Fruit fly (Drosophila melanogaster) whole organism, embryonic: ENCODE data around the gene Atg14.

Experiments
- CG10274 ChIP-seq: fragments of 200-800 bp; sonication (Bioruptor generic); optimal IDR thresholded peaks from 3 replicates; lab custom pipeline; 2017; ENCODE audit warnings: missing biosample characterization, mild to moderate bottlenecking, missing genetic modification characterization
- CG11398 ChIP-seq: fragments of 200-800 bp; sonication (Bioruptor generic); optimal IDR thresholded peaks from 2 replicates; lab custom pipeline; 2016; ENCODE audit warnings: missing biosample characterization, missing genetic modification characterization
- CG11723 ChIP-seq: fragments of 200-800 bp; sonication (Bioruptor generic); optimal IDR thresholded peaks from 2 replicates; lab custom pipeline; 2017; ENCODE audit warnings: missing biosample characterization, mild to moderate bottlenecking, missing genetic modification characterization
- CG12299 ChIP-seq: fragments of 200-800 bp; sonication (Bioruptor generic); optimal IDR thresholded peaks from 2 replicates; lab custom pipeline; 2018; ENCODE audit warnings: missing biosample characterization, mild to moderate bottlenecking, missing genetic modification characterization
- CG13123 ChIP-seq: fragments of 200-800 bp; sonication (Bioruptor generic); optimal IDR thresholded peaks from 2 replicates; lab custom pipeline; 2016; ENCODE audit warnings: missing biosample characterization, missing genetic modification characterization
- CG1529 ChIP-seq: fragments of 200-800 bp; sonication (Bioruptor generic); optimal IDR thresholded peaks from 3 replicates; lab custom pipeline; 2018; ENCODE audit warnings: missing biosample characterization, missing genetic modification characterization
- CG15514 ChIP-seq: fragments of 200-800 bp; sonication (Bioruptor generic); optimal IDR thresholded peaks from 3 replicates; lab custom pipeline; 2017; ENCODE audit warnings: missing biosample characterization, missing genetic modification characterization, mild to moderate bottlenecking, moderate library complexity, missing genetic modification reagents
- CG15601 ChIP-seq: fragments of 200-800 bp; sonication (Bioruptor generic); optimal IDR thresholded peaks from 3 replicates; lab custom pipeline; 2019; ENCODE audit warnings: missing biosample characterization, mild to moderate bottlenecking, missing genetic modification characterization, moderate library complexity
- CG16813 ChIP-seq: fragments of 200-800 bp; sonication (Bioruptor generic); IDR thresholded peaks from 3 replicates; pipeline ENCODE4 v1.3.6; 2022; ENCODE audit warnings: missing biosample characterization, missing genetic modification characterization; ENCODE audit not compliant: partially characterized antibody
- CG17829 ChIP-seq: fragments of 200-800 bp; optimal IDR thresholded peaks from 2 replicates; lab custom pipeline; 2019; ENCODE audit warnings: missing biosample characterization, mild to moderate bottlenecking, missing genetic modification characterization, moderate library complexity
- CG2712 ChIP-seq: fragments of 200-800 bp; optimal IDR thresholded peaks from 3 replicates; lab custom pipeline; 2019; ENCODE audit warnings: missing biosample characterization, mild to moderate bottlenecking, missing genetic modification characterization, moderate library complexity
- CG30431 ChIP-seq: fragments of 200-800 bp; sonication (Bioruptor generic); optimal IDR thresholded peaks from 2 replicates; lab custom pipeline; 2017; ENCODE audit warnings: missing biosample characterization, missing genetic modification characterization
- CG3065 ChIP-seq: fragments of 200-800 bp; sonication (Bioruptor generic); optimal IDR thresholded peaks from 2 replicates; lab custom pipeline; 2016; ENCODE audit warnings: missing biosample characterization, missing genetic modification characterization
- CG32532 ChIP-seq: fragments of 200-800 bp; sonication (Bioruptor generic); IDR thresholded peaks from 2 replicates; pipeline ENCODE4 v1.3.6; 2022; ENCODE audit warnings: missing biosample characterization, missing genetic modification characterization
- CG33557 ChIP-seq: fragments of 200-800 bp; sonication (Bioruptor generic); optimal IDR thresholded peaks from 2 replicates; lab custom pipeline; 2019; ENCODE audit warnings: missing biosample characterization, mild to moderate bottlenecking, missing genetic modification characterization, moderate library complexity
- CG4360 ChIP-seq: fragments of 200-800 bp; sonication (Bioruptor generic); IDR thresholded peaks from 2 replicates; pipeline ENCODE4 v1.3.6; 2022; ENCODE audit warnings: missing biosample characterization, missing genetic modification characterization
- CG43689 ChIP-seq: fragments of 200-800 bp; sonication (Bioruptor generic); IDR thresholded peaks from 2 replicates; pipeline ENCODE4 v1.3.6; 2022; ENCODE audit warnings: missing biosample characterization, missing genetic modification characterization
- CG6683 ChIP-seq: fragments of 200-800 bp; sonication (Bioruptor generic); optimal IDR thresholded peaks from 2 replicates; lab custom pipeline; 2017; ENCODE audit warnings: missing biosample characterization, mild to moderate bottlenecking, missing genetic modification characterization, missing genetic modification reagents
- CG8944 ChIP-seq: fragments of 200-800 bp; sonication (Bioruptor generic); optimal IDR thresholded peaks from 3 replicates; lab custom pipeline; 2016; ENCODE audit warnings: missing biosample characterization, missing genetic modification characterization
- CG9817 ChIP-seq: fragments of 200-800 bp; sonication (Bioruptor generic); optimal IDR thresholded peaks from 2 replicates; lab custom pipeline; 2018; ENCODE audit warnings: missing biosample characterization, mild to moderate bottlenecking, missing genetic modification characterization, moderate library complexity
- CHES-1-like ChIP-seq: fragments of 200-800 bp; sonication (Bioruptor generic); optimal IDR thresholded peaks from 2 replicates; lab custom pipeline; 2016; ENCODE audit warnings: missing biosample characterization, missing genetic modification characterization
- Dll ChIP-seq: fragments of 200-800 bp; sonication (Bioruptor generic); IDR thresholded peaks from 4 replicates; pipeline ENCODE4 v1.3.6; 2022; ENCODE audit warnings: missing biosample characterization, missing genetic modification characterization; ENCODE audit not compliant: partially characterized antibody
- Dp ChIP-seq: fragments of 200-800 bp; sonication (Bioruptor generic); optimal IDR thresholded peaks from 2 replicates; lab custom pipeline; 2018; ENCODE audit warnings: missing biosample characterization, mild to moderate bottlenecking, missing genetic modification characterization, moderate library complexity
- E2f1 ChIP-seq: fragments of 200-800 bp; sonication (Bioruptor generic); IDR thresholded peaks from 2 replicates; pipeline ENCODE4 v1.3.6; 2022; ENCODE audit warnings: missing biosample characterization, missing genetic modification characterization
- H2.0 ChIP-seq: fragments of 200-800 bp; sonication (Bioruptor generic); IDR thresholded peaks from 2 replicates; pipeline ENCODE4 v1.3.6; 2022; ENCODE audit warnings: missing biosample characterization, missing genetic modification characterization
- Jarid2 ChIP-seq: fragments of 200-800 bp; sonication (Bioruptor generic); optimal IDR thresholded peaks from 3 replicates; lab custom pipeline; 2017; ENCODE audit warnings: mild to moderate bottlenecking, missing biosample characterization, missing genetic modification reagents, missing genetic modification characterization
- Mad ChIP-seq: fragments of 200-800 bp; sonication (Bioruptor generic); optimal IDR thresholded peaks from 2 replicates; lab custom pipeline; 2016; ENCODE audit warnings: missing biosample characterization, missing genetic modification characterization
- Six4 ChIP-seq: fragments of 200-800 bp; sonication (Bioruptor generic); optimal IDR thresholded peaks from 2 replicates; lab custom pipeline; 2016; ENCODE audit warnings: missing biosample characterization, missing genetic modification characterization
- Sry-β ChIP-seq: fragments of 200-800 bp; sonication (Bioruptor generic); optimal IDR thresholded peaks from 2 replicates; lab custom pipeline; 2018; ENCODE audit warnings: missing biosample characterization, mild to moderate bottlenecking, missing genetic modification characterization, moderate library complexity
- cad ChIP-seq: fragments of >200 bp; optimal IDR thresholded peaks from 2 replicates; lab custom pipeline; 2017; ENCODE audit warnings: missing biosample characterization, missing genetic modification characterization
- croc ChIP-seq: fragments of 200-800 bp; sonication (Bioruptor generic); conservative IDR thresholded peaks from 3 replicates; pipeline ENCODE4 v1.3.6; 2022; ENCODE audit warnings: missing biosample characterization, missing genetic modification characterization
- disco-r ChIP-seq: fragments of 200-800 bp; sonication (Bioruptor generic); optimal IDR thresholded peaks from 2 replicates; lab custom pipeline; 2016; ENCODE audit warnings: missing biosample characterization, missing genetic modification characterization
- dm ChIP-seq: fragments of 200-800 bp; sonication (Bioruptor generic); optimal IDR thresholded peaks from 3 replicates; lab custom pipeline; 2016; ENCODE audit warnings: missing biosample characterization, missing genetic modification characterization
- dmrt11E ChIP-seq: fragments of 200-800 bp; sonication (Bioruptor generic); optimal IDR thresholded peaks from 3 replicates; lab custom pipeline; 2018; ENCODE audit warnings: missing biosample characterization, mild to moderate bottlenecking, missing genetic modification characterization, moderate library complexity
- dmrt99B ChIP-seq: fragments of 200-800 bp; sonication (Bioruptor generic); optimal IDR thresholded peaks from 2 replicates; lab custom pipeline; 2018; ENCODE audit warnings: missing biosample characterization, mild to moderate bottlenecking, missing genetic modification characterization, moderate library complexity
- exex ChIP-seq: fragments of 200-800 bp; sonication (Bioruptor generic); optimal IDR thresholded peaks from 4 replicates; lab custom pipeline; 2018; ENCODE audit warnings: missing biosample characterization, mild to moderate bottlenecking, missing genetic modification characterization, moderate library complexity
- gce ChIP-seq: fragments of 200-800 bp; sonication (Bioruptor generic); IDR thresholded peaks from 3 replicates; pipeline ENCODE4 v1.3.6; 2022; ENCODE audit warnings: missing biosample characterization, missing genetic modification characterization
- gem ChIP-seq: fragments of 200-800 bp; sonication (Bioruptor generic); optimal IDR thresholded peaks from 2 replicates; lab custom pipeline; 2019; ENCODE audit warnings: missing biosample characterization, mild to moderate bottlenecking, missing genetic modification characterization, moderate library complexity
- grau ChIP-seq: fragments of 200-800 bp; optimal IDR thresholded peaks from 3 replicates; lab custom pipeline; 2019; ENCODE audit warnings: missing biosample characterization, mild to moderate bottlenecking, missing genetic modification characterization, moderate library complexity
- her ChIP-seq: fragments of 200-800 bp; sonication (Bioruptor generic); optimal IDR thresholded peaks from 2 replicates; lab custom pipeline; 2016; ENCODE audit warnings: missing biosample characterization, missing genetic modification characterization
- ken ChIP-seq: fragments of 200-800 bp; sonication (Bioruptor generic); IDR thresholded peaks from 3 replicates; pipeline ENCODE4 v1.3.6; 2022; ENCODE audit warnings: missing biosample characterization, missing genetic modification characterization
- row ChIP-seq: fragments of 200-800 bp; sonication (Bioruptor generic); IDR thresholded peaks from 3 replicates; pipeline ENCODE4 v1.3.6; 2022; ENCODE audit warnings: missing biosample characterization, missing genetic modification characterization
- sens ChIP-seq: fragments of 200-800 bp; sonication (Bioruptor generic); peaks from one replicate; lab custom pipeline; 2016; ENCODE audit warnings: missing biosample characterization, missing genetic modification characterization
- trem ChIP-seq: fragments of 200-800 bp; optimal IDR thresholded peaks from 3 replicates; lab custom pipeline; 2019; ENCODE audit warnings: missing biosample characterization, mild to moderate bottlenecking, missing genetic modification characterization, moderate library complexity
- trh ChIP-seq: fragments of 200-800 bp; sonication (Bioruptor generic); optimal IDR thresholded peaks from 2 replicates; lab custom pipeline; 2016; ENCODE audit warnings: missing biosample characterization, missing genetic modification characterization
- yki ChIP-seq: fragments of >200 bp; optimal IDR thresholded peaks from 3 replicates; lab custom pipeline; 2018
- zfh1 ChIP-seq: fragments of 200-800 bp; sonication (Bioruptor generic); IDR thresholded peaks from 3 replicates; pipeline ENCODE4 v1.3.6; 2022; ENCODE audit warnings: missing biosample characterization, missing genetic modification characterization

The Atg14 gene

DNA sequence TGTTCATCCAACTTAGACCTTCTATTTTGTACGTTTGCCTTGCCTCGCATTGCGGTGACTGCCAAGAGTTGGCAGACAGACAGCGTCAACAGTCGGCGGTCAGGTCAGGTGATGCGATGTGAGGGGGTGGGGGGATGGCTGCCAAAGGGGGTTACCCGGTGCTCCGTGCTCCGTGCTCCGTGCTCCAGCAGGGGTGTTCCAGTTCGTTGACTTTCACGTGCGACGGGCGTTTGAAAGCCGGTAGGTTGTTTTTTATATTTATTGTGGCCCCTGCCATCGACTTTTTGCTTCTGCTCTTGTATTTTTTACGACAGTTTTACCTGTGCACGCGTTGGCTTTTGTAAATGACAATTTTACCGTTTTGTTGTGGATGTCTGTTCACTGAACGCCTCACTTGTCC lies 34.2 kb upstream of the Atg14 start (continued):
- TF ChIP-seq CG6683 (GFP tag; lab: Kevin White, UChicago) (no peak), CG3065 (no peak), grau (tag; lab: Kevin White, UChicago) (no peak), dmrt11E (tag; lab: Kevin White, UChicago) (no peak), CHES-1-like (GFP tag; lab: Kevin White, UChicago) (no peak), croc (GFP tag; lab: Robert Waterston, UW) (no peak), CG17829 (tag; lab: Kevin White, UChicago) (no peak), CG9817 (tag; lab: Kevin White, UChicago) (no peak), CG10274 (GFP tag; lab: Kevin White, UChicago) (no peak), gce (GFP tag; lab: Robert Waterston, UW) (no peak), CG1529 (GFP tag; lab: Kevin White, UChicago) (no peak), zfh1 (GFP tag; lab: Robert Waterston, UW) (0 out of 3 replicates have a peak, but pooled peaks have one; percentile 9), exex (tag; lab: Kevin White, UChicago) (no peak), Six4 (GFP tag; lab: Kevin White, UChicago) (no peak)

DNA sequence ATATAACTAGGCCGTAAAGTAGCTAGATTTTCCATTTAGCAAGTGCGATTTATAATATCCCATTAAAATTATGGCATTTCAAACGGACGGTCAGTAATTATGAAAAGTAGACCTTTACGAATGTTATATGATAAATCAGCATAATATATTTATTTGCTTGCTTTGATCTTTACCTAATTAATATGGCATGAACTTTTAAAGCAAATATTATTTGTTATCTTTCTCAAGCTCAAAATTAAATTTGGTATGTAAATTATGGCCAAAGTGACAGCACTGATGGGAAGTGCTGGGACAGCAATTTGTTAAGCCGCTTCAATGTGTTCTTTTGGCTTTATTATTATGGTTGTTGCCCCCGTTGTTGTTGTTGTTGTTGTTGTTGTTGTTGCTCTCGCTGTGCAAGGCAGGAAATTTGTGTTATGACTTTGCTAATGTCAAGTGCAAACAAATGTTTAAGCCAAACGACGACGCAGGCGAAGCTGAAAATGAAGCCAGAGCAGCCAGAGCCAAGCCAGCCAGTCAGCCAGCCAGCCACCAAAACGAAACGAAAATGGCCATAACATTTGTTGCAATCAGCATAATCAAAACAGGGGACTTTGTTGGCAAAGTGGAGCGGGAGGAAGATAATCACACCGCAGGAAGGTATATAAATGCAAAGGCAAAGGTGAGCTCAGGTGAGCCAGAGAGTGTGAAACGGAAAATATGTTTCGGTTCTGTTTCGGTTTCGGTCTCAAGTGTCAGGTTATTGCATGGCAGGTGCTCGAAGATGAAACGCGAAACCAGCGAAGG lies 33.5 kb upstream of the Atg14 start:
- TF ChIP-seq grau (tag; lab: Kevin White, UChicago) (peak; percentile 5), trem (tag; lab: Kevin White, UChicago) (no peak), CG32532 (GFP tag; lab: Robert Waterston, UW) (no peak), exex (tag; lab: Kevin White, UChicago) (no peak), dmrt99B (tag; lab: Kevin White, UChicago) (peak; percentile 22), CG8944 (GFP tag; lab: Kevin White, UChicago) (no peak), CG16813 (GFP tag; lab: Robert Waterston, UW) (0 out of 3 replicates have a peak, but pooled peaks have one; percentile 28), CG2712 (tag; lab: Kevin White, UChicago) (no peak), Dll (no peak), ken (0 out of 3 replicates have a peak, but pooled peaks have one; percentile 21), CG12299 (tag; lab: Kevin White, UChicago) (no peak), CG13123 (no peak), E2f1 (no peak), CG33557 (GFP tag; lab: Kevin White, UChicago) (no peak), dm (GFP tag; lab: Kevin White, UChicago) (no peak), CG43689 (no peak), CG4360 (peak; percentile 83), gem (tag; lab: Kevin White, UChicago) (peak; percentile 9), disco-r (GFP tag; lab: Kevin White, UChicago) (no peak), sens (GFP tag; lab: Kevin White, UChicago) (peak; percentile 44), row (GFP tag; lab: Robert Waterston, UW) (peak; percentile 35; the same call in 1 of the 3 replicates), CG17829 (tag; lab: Kevin White, UChicago) (no peak), CG11723 (GFP tag; lab: Kevin White, UChicago) (no peak), Dp (GFP tag; lab: Kevin White, UChicago) (no peak), Mad (GFP tag; lab: Kevin White, UChicago) (no peak), CG15514 (no peak), CG30431 (GFP tag; lab: Kevin White, UChicago) (no peak), H2.0 (no peak), CG15601 (peak; percentile 3), cad (GFP tag; lab: Kevin White, UChicago) (no peak), Jarid2 (GFP tag; lab: Kevin White, UChicago) (no peak), her (GFP tag; lab: Kevin White, UChicago) (no peak), yki (lab: Kevin White, UChicago) (no peak), trh (GFP tag; lab: Kevin White, UChicago) (no peak), CG11398 (GFP tag; lab: Kevin White, UChicago) (no peak), Sry-β (GFP tag; lab: Kevin White, UChicago) (peak; percentile 79)
